Fruit fly (Drosophila melanogaster) whole organism, embryonic: Measurements from ENCODE around the gene Sap30.
A peak's percentile ranks its signal among the peaks of the same experiment; 100 is the strongest.

Experiments used
- BEAF-32 ChIP-seq: fragments of 200-800 bp; sonication (Bioruptor generic); optimal IDR thresholded peaks from 3 replicates; lab custom pipeline; 2017; ENCODE audit warnings: missing biosample characterization, missing genetic modification characterization, mild to moderate bottlenecking, moderate library complexity, missing genetic modification reagents
- Bdp1 ChIP-seq: fragments of 200-800 bp; sonication (Bioruptor generic); optimal IDR thresholded peaks from 3 replicates; lab custom pipeline; 2016; ENCODE audit warnings: missing biosample characterization, missing genetic modification characterization
- Blimp-1 ChIP-seq: fragments of 200-800 bp; sonication (Bioruptor generic); optimal IDR thresholded peaks from 3 replicates; lab custom pipeline; 2018; ENCODE audit warnings: missing biosample characterization, missing genetic modification characterization, mild to moderate bottlenecking, moderate library complexity, missing genetic modification reagents
- CG10267 ChIP-seq: fragments of 200-800 bp; sonication (Bioruptor generic); optimal IDR thresholded peaks from 2 replicates; lab custom pipeline; 2018; ENCODE audit warnings: missing biosample characterization, mild to moderate bottlenecking, missing genetic modification characterization, moderate library complexity
- CG10321 ChIP-seq: fragments of 200-800 bp; sonication (Bioruptor generic); IDR thresholded peaks from 2 replicates; pipeline ENCODE4 v1.3.6; 2022; ENCODE audit warnings: missing biosample characterization, missing genetic modification characterization
- CG10462 ChIP-seq: fragments of 200-800 bp; sonication (Bioruptor generic); optimal IDR thresholded peaks from 2 replicates; lab custom pipeline; 2016; ENCODE audit warnings: missing biosample characterization, missing genetic modification characterization
- CG10959 ChIP-seq: fragments of 200-800 bp; sonication (Bioruptor generic); IDR thresholded peaks from 2 replicates; pipeline ENCODE4 v1.3.6; 2022; ENCODE audit warnings: missing biosample characterization, missing genetic modification characterization
- CG11723 ChIP-seq: fragments of 200-800 bp; sonication (Bioruptor generic); optimal IDR thresholded peaks from 2 replicates; lab custom pipeline; 2017; ENCODE audit warnings: missing biosample characterization, mild to moderate bottlenecking, missing genetic modification characterization
- CG12104 ChIP-seq: fragments of 200-800 bp; sonication (Bioruptor generic); optimal IDR thresholded peaks from 3 replicates; lab custom pipeline; 2016; ENCODE audit warnings: missing biosample characterization, missing genetic modification characterization
- CG14710 ChIP-seq: fragments of 200-800 bp; sonication (Bioruptor generic); optimal IDR thresholded peaks from 3 replicates; lab custom pipeline; 2019; ENCODE audit warnings: missing biosample characterization, mild to moderate bottlenecking, missing genetic modification characterization, moderate library complexity
- CG17829 ChIP-seq: fragments of 200-800 bp; optimal IDR thresholded peaks from 2 replicates; lab custom pipeline; 2019; ENCODE audit warnings: missing biosample characterization, mild to moderate bottlenecking, missing genetic modification characterization, moderate library complexity
- CG2116 ChIP-seq: fragments of 200-800 bp; sonication (Bioruptor generic); optimal IDR thresholded peaks from 3 replicates; lab custom pipeline; 2018; ENCODE audit warnings: missing biosample characterization, mild to moderate bottlenecking, missing genetic modification characterization
- CG2875 ChIP-seq: fragments of 200-800 bp; sonication (Bioruptor generic); optimal IDR thresholded peaks from 2 replicates; lab custom pipeline; 2017; ENCODE audit warnings: missing biosample characterization, mild to moderate bottlenecking, missing genetic modification characterization, missing genetic modification reagents
- CG3995 ChIP-seq: fragments of 200-800 bp; sonication (Bioruptor generic); optimal IDR thresholded peaks from 3 replicates; lab custom pipeline; 2016; ENCODE audit warnings: missing biosample characterization, missing genetic modification characterization
- CG43689 ChIP-seq: fragments of 200-800 bp; sonication (Bioruptor generic); IDR thresholded peaks from 2 replicates; pipeline ENCODE4 v1.3.6; 2022; ENCODE audit warnings: missing biosample characterization, missing genetic modification characterization
- CG4404 ChIP-seq: fragments of 200-800 bp; sonication (Bioruptor generic); IDR thresholded peaks from 2 replicates; pipeline ENCODE4 v1.3.6; 2022; ENCODE audit warnings: missing biosample characterization, missing genetic modification characterization
- CG9817 ChIP-seq: fragments of 200-800 bp; sonication (Bioruptor generic); optimal IDR thresholded peaks from 2 replicates; lab custom pipeline; 2018; ENCODE audit warnings: missing biosample characterization, mild to moderate bottlenecking, missing genetic modification characterization, moderate library complexity
- Deaf1 ChIP-seq: fragments of 200-800 bp; optimal IDR thresholded peaks from 3 replicates; lab custom pipeline; 2019; ENCODE audit warnings: missing biosample characterization, mild to moderate bottlenecking, missing genetic modification characterization, moderate library complexity
- Ets97D ChIP-seq: fragments of 200-800 bp; sonication (Bioruptor generic); optimal IDR thresholded peaks from 3 replicates; lab custom pipeline; 2016; ENCODE audit warnings: missing biosample characterization, missing genetic modification characterization
- MTF-1 ChIP-seq: fragments of 200-800 bp; sonication (Bioruptor generic); optimal IDR thresholded peaks from 2 replicates; lab custom pipeline; 2018; ENCODE audit warnings: missing biosample characterization, mild to moderate bottlenecking, missing genetic modification characterization, borderline replicate concordance
- Meics ChIP-seq: fragments of 200-800 bp; sonication (Bioruptor generic); optimal IDR thresholded peaks from 2 replicates; lab custom pipeline; 2017; ENCODE audit warnings: missing biosample characterization, mild to moderate bottlenecking, missing genetic modification characterization
- NC2α ChIP-seq: fragments of 200-800 bp; sonication (Bioruptor generic); optimal IDR thresholded peaks from 2 replicates; lab custom pipeline; 2016; ENCODE audit warnings: missing biosample characterization, missing genetic modification characterization
- NFAT ChIP-seq: fragments of 200-800 bp; sonication (Bioruptor generic); IDR thresholded peaks from 2 replicates; pipeline ENCODE4 v1.3.6; 2022; ENCODE audit warnings: missing biosample characterization, missing genetic modification characterization
- Oaz ChIP-seq: fragments of 200-800 bp; sonication (Bioruptor generic); IDR thresholded peaks from 2 replicates; pipeline ENCODE4 v1.3.6; 2022; ENCODE audit warnings: missing biosample characterization, missing genetic modification characterization
- Rfx ChIP-seq: fragments of 200-800 bp; sonication (Bioruptor generic); IDR thresholded peaks from 2 replicates; pipeline ENCODE4 v1.3.6; 2022; ENCODE audit warnings: missing biosample characterization, missing genetic modification characterization
- Rx ChIP-seq: fragments of 200-800 bp; sonication (Bioruptor generic); IDR thresholded peaks from 2 replicates; pipeline ENCODE4 v1.3.6; 2022; ENCODE audit warnings: missing biosample characterization, missing genetic modification characterization
- Sin3A ChIP-seq: fragments of >200 bp; optimal IDR thresholded peaks from 2 replicates; lab custom pipeline; 2018
- Sox102F ChIP-seq: fragments of 200-800 bp; sonication (Bioruptor generic); optimal IDR thresholded peaks from 2 replicates; lab custom pipeline; 2018; ENCODE audit warnings: missing biosample characterization, mild to moderate bottlenecking, missing genetic modification characterization, moderate library complexity
- ac ChIP-seq: fragments of 200-800 bp; sonication (Bioruptor generic); optimal IDR thresholded peaks from 3 replicates; lab custom pipeline; 2017; ENCODE audit warnings: missing biosample characterization, mild to moderate bottlenecking, missing genetic modification characterization
- ash1 ChIP-seq: fragments of 200-800 bp; sonication (Bioruptor generic); optimal IDR thresholded peaks from 2 replicates; lab custom pipeline; 2018; ENCODE audit warnings: missing biosample characterization, mild to moderate bottlenecking, missing genetic modification characterization
- dan ChIP-seq: fragments of 200-800 bp; sonication (Bioruptor generic); IDR thresholded peaks from 2 replicates; pipeline ENCODE4 v1.3.6; 2022; ENCODE audit warnings: missing biosample characterization, missing genetic modification characterization
- exex ChIP-seq: fragments of 200-800 bp; sonication (Bioruptor generic); optimal IDR thresholded peaks from 4 replicates; lab custom pipeline; 2018; ENCODE audit warnings: missing biosample characterization, mild to moderate bottlenecking, missing genetic modification characterization, moderate library complexity
- fru ChIP-seq: fragments of >200 bp; optimal IDR thresholded peaks from 2 replicates; lab custom pipeline; 2017
- gcm ChIP-seq: fragments of 200-800 bp; sonication (Bioruptor generic); optimal IDR thresholded peaks from 2 replicates; lab custom pipeline; 2019; ENCODE audit warnings: missing biosample characterization, mild to moderate bottlenecking, missing genetic modification characterization, moderate library complexity
- gfzf ChIP-seq: fragments of 200-800 bp; sonication (Bioruptor generic); optimal IDR thresholded peaks from 2 replicates; lab custom pipeline; 2016; ENCODE audit warnings: missing biosample characterization, mild to moderate bottlenecking, missing genetic modification characterization, moderate library complexity
- grau ChIP-seq: fragments of 200-800 bp; optimal IDR thresholded peaks from 3 replicates; lab custom pipeline; 2019; ENCODE audit warnings: missing biosample characterization, mild to moderate bottlenecking, missing genetic modification characterization, moderate library complexity
- insv ChIP-seq, 2 experiments: fragments of 200-800 bp; sonication (Bioruptor generic); optimal IDR thresholded peaks; 3 replicates each; lab custom pipeline; 2016 to 2018; ENCODE audit warnings: missing biosample characterization in 2 of 2, missing genetic modification characterization in 2 of 2
- lilli ChIP-seq: fragments of 200-800 bp; sonication (Bioruptor generic); optimal IDR thresholded peaks from 3 replicates; lab custom pipeline; 2016; ENCODE audit warnings: missing biosample characterization, missing genetic modification characterization
- nerfin-2 ChIP-seq: fragments of 200-800 bp; sonication (Bioruptor generic); IDR thresholded peaks from 2 replicates; pipeline ENCODE4 v1.3.6; 2022; ENCODE audit warnings: missing biosample characterization, missing genetic modification characterization; ENCODE audit not compliant: partially characterized antibody
- row ChIP-seq: fragments of 200-800 bp; sonication (Bioruptor generic); IDR thresholded peaks from 3 replicates; pipeline ENCODE4 v1.3.6; 2022; ENCODE audit warnings: missing biosample characterization, missing genetic modification characterization
- sens ChIP-seq: fragments of 200-800 bp; sonication (Bioruptor generic); peaks from one replicate; lab custom pipeline; 2016; ENCODE audit warnings: missing biosample characterization, missing genetic modification characterization
- sna ChIP-seq: fragments of 200-800 bp; sonication (Bioruptor generic); IDR thresholded peaks from 2 replicates; pipeline ENCODE4 v1.3.6; 2022; ENCODE audit warnings: missing biosample characterization, missing genetic modification characterization; ENCODE audit not compliant: partially characterized antibody
- stwl ChIP-seq: fragments of 200-800 bp; sonication (Bioruptor generic); optimal IDR thresholded peaks from 3 replicates; lab custom pipeline; 2018; ENCODE audit warnings: missing biosample characterization, mild to moderate bottlenecking, missing genetic modification characterization, moderate library complexity
- tio ChIP-seq: fragments of 200-800 bp; sonication (Bioruptor generic); optimal IDR thresholded peaks from 2 replicates; lab custom pipeline; 2017; ENCODE audit warnings: missing biosample characterization, missing genetic modification characterization, inconsistent platforms
- tx ChIP-seq: fragments of 200-800 bp; sonication (Bioruptor generic); optimal IDR thresholded peaks from 2 replicates; lab custom pipeline; 2016; ENCODE audit warnings: missing biosample characterization, missing genetic modification characterization
- wdn ChIP-seq: fragments of 200-800 bp; sonication (Bioruptor generic); IDR thresholded peaks from 2 replicates; pipeline ENCODE4 v1.3.6; 2022; ENCODE audit warnings: missing biosample characterization, missing genetic modification characterization
- zen2 ChIP-seq: fragments of 200-800 bp; sonication (Bioruptor generic); IDR thresholded peaks from 3 replicates; pipeline ENCODE4 v1.3.6; 2022; ENCODE audit warnings: missing biosample characterization, missing genetic modification characterization; ENCODE audit not compliant: partially characterized antibody

The Sap30 gene

DNA sequence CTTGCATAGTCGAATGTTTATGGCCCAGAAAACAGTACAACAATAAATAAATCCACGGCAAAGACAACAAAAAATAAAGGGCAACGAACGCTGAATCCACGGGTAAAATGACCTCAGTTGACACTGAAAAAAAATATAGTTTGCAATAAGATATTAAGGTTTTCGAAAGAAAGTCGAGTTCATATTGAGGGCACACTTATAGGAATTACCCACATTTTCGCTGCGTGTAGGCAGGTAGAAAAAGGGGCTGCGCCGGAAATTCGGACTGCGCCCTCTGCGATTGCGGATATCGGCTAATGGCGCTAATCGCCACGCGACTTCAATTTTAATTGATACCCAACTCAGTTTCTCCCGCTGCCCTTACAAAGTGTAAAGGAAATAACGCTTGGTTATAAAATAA lies 21.6 kb downstream of the Sap30 start (continued):
- TF ChIP-seq Rx (GFP tag; lab: Robert Waterston, UW) (peak; percentile 23; the same call in 1 of the 2 replicates), lilli (GFP tag; lab: Kevin White, UChicago) (peak; percentile 4), row (GFP tag; lab: Robert Waterston, UW) (peak; percentile 27; the same call in 1 of the 3 replicates)

- TF ChIP-seq gcm: no peak
- no peak for TF ChIP-seq CG4404
- no peak for TF ChIP-seq Rfx
- no peak for TF ChIP-seq CG43689 (GFP tag; lab: Robert Waterston, UW)
- no peak for TF ChIP-seq nerfin-2 (GFP tag; lab: Robert Waterston, UW)
- TF ChIP-seq Bdp1 (GFP tag; lab: Kevin White, UChicago): no peak
- peak; percentile 15 for TF ChIP-seq gfzf (GFP tag; lab: Kevin White, UChicago)
- no peak for TF ChIP-seq sna (GFP tag; lab: Robert Waterston, UW)
- TF ChIP-seq stwl (tag; lab: Kevin White, UChicago): peak; percentile 47
- no peak for TF ChIP-seq NFAT (GFP tag; lab: Robert Waterston, UW)
- TF ChIP-seq zen2 (GFP tag; lab: Robert Waterston, UW): no peak
- peak; percentile 5 for TF ChIP-seq BEAF-32 (GFP tag; lab: Kevin White, UChicago)
- TF ChIP-seq CG17829 (tag; lab: Kevin White, UChicago): peak; percentile 99
These were observed 22.0 kb downstream of the Sap30 start for dm6 chrX:16809093-16809492.

- TF ChIP-seq NFAT (GFP tag; lab: Robert Waterston, UW) (peak; percentile 72; the same call in 1 of the 2 replicates), insv (GFP tag; optimal IDR thresholded peaks at IDR 0.05; lab: Kevin White, UChicago) (peak in 1 of 2 experiments; percentile 21), Oaz (GFP tag; lab: Robert Waterston, UW) (peak; percentile 81), CG14710 (tag; lab: Kevin White, UChicago) (peak; percentile 78), tio (GFP tag; lab: Kevin White, UChicago) (peak; percentile 75), wdn (GFP tag; lab: Robert Waterston, UW) (peak; percentile 70; the same call in 1 of the 2 replicates), ac (GFP tag; lab: Kevin White, UChicago) (peak; percentile 12), CG2875 (GFP tag; lab: Kevin White, UChicago) (peak; percentile 77), NC2α (GFP tag; lab: Kevin White, UChicago) (peak; percentile 64), CG10267 (peak; percentile 80), CG10959 (GFP tag; lab: Robert Waterston, UW) (peak; percentile 78), Sox102F (peak; percentile 93), Deaf1 (tag; lab: Kevin White, UChicago) (peak; percentile 63), MTF-1 (peak; percentile 86), tx (GFP tag; lab: Kevin White, UChicago) (peak; percentile 77), exex (tag; lab: Kevin White, UChicago) (peak; percentile 63), Sin3A (no peak), sens (GFP tag; lab: Kevin White, UChicago) (peak; percentile 97), Ets97D (GFP tag; lab: Kevin White, UChicago) (peak; percentile 61), lilli (GFP tag; lab: Kevin White, UChicago) (peak; percentile 89), Blimp-1 (GFP tag; lab: Kevin White, UChicago) (peak; percentile 89), CG10462 (GFP tag; lab: Kevin White, UChicago) (peak; percentile 53), CG3995 (GFP tag; lab: Kevin White, UChicago) (peak; percentile 19), CG9817 (tag; lab: Kevin White, UChicago) (peak; percentile 91), grau (tag; lab: Kevin White, UChicago) (peak; percentile 87), CG2116 (GFP tag; lab: Kevin White, UChicago) (peak; percentile 22), dan (no peak), Meics (peak; percentile 86), Rfx (peak; percentile 94), CG12104 (GFP tag; lab: Kevin White, UChicago) (peak; percentile 79), CG11723 (peak; percentile 77), CG10321 (peak; percentile 15; the same call in 1 of the 2 replicates), ash1 (GFP tag; lab: Kevin White, UChicago) (no peak), fru (lab: Kevin White, UChicago) (no peak)
These were observed 24.2 kb downstream of the Sap30 start, which contains the start of gene CG4829 for dm6 chrX:16811213-16811749. Gene CG4829 (plus strand): TSS chrX:16811699.
